Worm (Caenorhabditis elegans): ENCODE results near the gene arc-1.

arc-1 gene

DNA sequence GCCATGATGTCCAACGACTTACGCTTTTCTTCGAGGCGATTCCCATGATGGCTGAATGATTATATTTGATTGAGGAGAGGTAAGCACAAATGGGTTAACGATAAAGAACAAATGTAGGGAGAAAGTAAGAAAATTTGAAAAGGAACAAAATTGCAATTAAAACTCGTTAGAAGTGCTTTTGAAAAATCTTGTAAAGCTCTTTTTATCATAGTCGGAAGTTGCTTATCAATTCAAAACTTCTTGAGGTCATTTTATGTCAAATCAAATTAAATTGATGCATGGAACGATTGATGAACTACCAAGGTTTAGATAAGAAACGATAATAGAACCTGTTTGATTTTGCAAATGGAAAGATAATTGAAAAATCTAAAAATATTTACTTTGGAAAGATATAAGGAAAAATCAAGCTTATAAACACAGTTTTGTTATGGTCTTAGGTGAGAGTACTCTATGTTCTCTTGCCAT is 34.1 kb downstream of the arc-1 start, which contains the start of gene glt-5:
Gene glt-5, minus strand, starts transcription at position 51 of the 465 bp plus-strand sequence.
- TF ChIP-seq arid-1 (GFP tag; conservative IDR thresholded peaks at IDR 0.05) (no peak), snpc-1.2 (GFP tag; IDR thresholded peaks at IDR 0.05) (no peak), lin-29 (GFP tag; IDR thresholded peaks at IDR 0.05) (no peak), gei-8 (GFP tag; optimal IDR thresholded peaks at IDR 0.05) (no peak)

DNA sequence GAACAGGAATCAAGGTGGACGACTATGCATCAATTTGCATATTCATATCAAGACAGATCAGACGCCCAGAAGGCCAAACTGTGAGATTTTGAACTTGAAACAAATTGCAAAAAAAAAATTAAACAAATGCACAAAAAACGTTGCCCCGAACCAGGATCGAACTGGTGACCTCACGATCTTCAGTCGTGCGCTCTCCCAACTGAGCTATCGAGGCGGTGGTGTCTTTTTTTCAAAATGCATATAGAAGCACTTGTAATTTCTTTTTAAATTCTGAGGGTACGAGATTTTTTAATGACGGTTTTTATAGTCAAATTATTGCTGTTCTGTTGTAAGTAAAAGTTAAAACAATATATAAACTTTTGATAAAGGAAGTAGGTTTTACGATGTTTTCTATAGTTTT is 38.3 kb downstream of the arc-1 start:
- TF ChIP-seq ces-1 (GFP tag; optimal IDR thresholded peaks at IDR 0.05) (no peak), Y48G9A.11 (GFP tag; IDR thresholded peaks at IDR 0.05) (peak; percentile 39; the same call in 1 of the 2 replicates), dpl-1 (GFP tag; optimal IDR thresholded peaks at IDR 0.05) (peak; percentile 10), ceh-20 (GFP tag; IDR thresholded peaks at IDR 0.05) (no peak), cey-2 (tag; optimal IDR thresholded peaks at IDR 0.05; ENCODE audit: borderline replicate concordance, insufficient read depth) (no peak), duxl-1 (tag; optimal IDR thresholded peaks at IDR 0.05; ENCODE audit: poor library complexity) (no peak), mep-1 (tag; optimal IDR thresholded peaks at IDR 0.05) (peak; percentile 32), pqm-1 (tag; optimal IDR thresholded peaks at IDR 0.05) (no peak), lim-7 (GFP tag; IDR thresholded peaks at IDR 0.05) (peak; percentile 67), unc-130 (GFP tag; optimal IDR thresholded peaks at IDR 0.05) (peak; percentile 0), lsy-2 (tag; optimal IDR thresholded peaks at IDR 0.05) (peak in 1 of 2 experiments; percentile 42), F10B5.3 (tag; optimal IDR thresholded peaks at IDR 0.05) (no peak), vab-7 (GFP tag; IDR thresholded peaks at IDR 0.05) (peak; percentile 75), lin-38 (GFP tag; IDR thresholded peaks at IDR 0.05) (peak; percentile 59), hlh-30 (tag; optimal IDR thresholded peaks at IDR 0.05; ENCODE audit: insufficient read depth) (peak; percentile 36), mes-2 (tag; optimal IDR thresholded peaks at IDR 0.05; ENCODE audit: poor library complexity, severe bottlenecking) (peak; percentile 59), pha-4 (GFP tag; IDR thresholded peaks at IDR 0.05) (peak; percentile 58; the same call in 1 of the 2 replicates), pha-4 (tag; optimal IDR thresholded peaks at IDR 0.05) (no peak), daf-16 (GFP tag; optimal IDR thresholded peaks at IDR 0.05) (peak in 1 of 2 experiments; percentile 29), daf-16 (tag; optimal IDR thresholded peaks at IDR 0.05) (no peak), dmd-6 (GFP tag; IDR thresholded peaks at IDR 0.05) (peak; percentile 27; the same call in 1 of the 2 replicates), ceh-44 (GFP tag; IDR thresholded peaks at IDR 0.05) (0 out of 2 replicates have a peak, but pooled peaks have one; percentile 13)

DNA sequence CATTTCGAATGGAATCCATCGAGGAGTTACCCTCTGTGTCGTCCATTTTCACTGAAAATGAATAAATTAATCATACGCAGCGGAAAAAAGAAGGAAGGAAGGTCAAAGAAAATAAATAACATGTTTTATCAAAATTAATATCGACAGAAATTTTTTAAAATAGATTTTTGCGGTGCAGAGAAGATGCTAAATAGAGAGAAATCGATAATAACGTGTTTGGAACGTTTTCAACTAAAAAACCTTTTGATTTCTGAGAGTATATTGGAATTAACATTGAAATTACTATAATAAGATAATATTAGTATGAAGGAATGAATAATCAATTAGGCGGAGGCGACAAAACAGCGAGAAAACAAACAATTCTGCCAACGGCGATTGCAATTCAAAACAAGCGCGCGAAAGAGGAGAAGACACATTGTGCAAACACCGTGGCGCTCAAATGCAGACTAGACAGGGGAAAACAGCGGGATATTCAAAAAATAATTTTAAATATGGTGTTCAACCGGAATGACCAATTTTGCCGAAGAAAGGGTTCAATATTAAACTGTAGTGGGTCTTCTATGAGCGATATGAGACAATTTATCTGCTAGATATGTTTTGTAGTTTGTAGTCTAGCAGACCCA is 41.8 kb downstream of the arc-1 start, which contains the start of gene wee-1.3:
Gene wee-1.3, minus strand, starts transcription at position 51 of the 623 bp plus-strand sequence.
- TF ChIP-seq hlh-30 (tag; optimal IDR thresholded peaks at IDR 0.05; ENCODE audit: insufficient read depth) (peak; percentile 73), hmg-1.1 (GFP tag; IDR thresholded peaks at IDR 0.05) (peak; percentile 69), lim-7 (GFP tag; IDR thresholded peaks at IDR 0.05) (no peak), nhr-28 (tag; optimal IDR thresholded peaks at IDR 0.05) (peak; percentile 60), mep-1 (tag; optimal IDR thresholded peaks at IDR 0.05) (peak; percentile 71), nhr-48 (tag; optimal IDR thresholded peaks at IDR 0.05) (peak; percentile 10), nhr-77 (tag; optimal IDR thresholded peaks at IDR 0.05) (peak; percentile 63), spr-1 (tag; optimal IDR thresholded peaks at IDR 0.05) (peak; percentile 12), dve-1 (tag; optimal IDR thresholded peaks at IDR 0.05; ENCODE audit: insufficient read depth) (peak; percentile 72), tra-1 (GFP tag; IDR thresholded peaks at IDR 0.05) (0 out of 2 replicates have a peak, but pooled peaks have one; percentile 43), daf-16 (GFP tag; optimal IDR thresholded peaks at IDR 0.05) (no peak), daf-16 (tag; optimal IDR thresholded peaks at IDR 0.05) (no peak), T26A8.4 (GFP tag; IDR thresholded peaks at IDR 0.05) (no peak), nhr-237 (tag; optimal IDR thresholded peaks at IDR 0.05) (no peak), T20F7.1 (GFP tag; optimal IDR thresholded peaks at IDR 0.05) (peak; percentile 84), hif-1 (tag; optimal IDR thresholded peaks at IDR 0.05) (peak in 1 of 2 experiments; percentile 29), arid-1 (GFP tag; conservative IDR thresholded peaks at IDR 0.05) (0 out of 2 replicates have a peak, but pooled peaks have one; percentile 18), ceh-32 (tag; optimal IDR thresholded peaks at IDR 0.05; ENCODE audit: poor library complexity) (no peak), hlh-11 (tag; optimal IDR thresholded peaks at IDR 0.05) (peak; percentile 57), lin-38 (GFP tag; IDR thresholded peaks at IDR 0.05) (peak; percentile 80), nhr-11 (tag; optimal IDR thresholded peaks at IDR 0.05) (peak; percentile 86), lsy-2 (tag; optimal IDR thresholded peaks at IDR 0.05) (peak; percentile 30 to 94), fkh-10 (GFP tag; optimal IDR thresholded peaks at IDR 0.05) (peak; percentile 30), saeg-2 (GFP tag; IDR thresholded peaks at IDR 0.05) (no peak), nhr-25 (tag; optimal IDR thresholded peaks at IDR 0.05; ENCODE audit: borderline replicate concordance, insufficient read depth) (peak; percentile 34), dmd-6 (GFP tag; IDR thresholded peaks at IDR 0.05) (peak; percentile 53), pha-4 (GFP tag; IDR thresholded peaks at IDR 0.05) (no peak), pha-4 (tag; optimal IDR thresholded peaks at IDR 0.05) (peak; percentile 82)

Measured in whole organism, L4 larva.